Fruit fly (Drosophila melanogaster) whole organism, wandering third instar larva: ENCODE results near the gene CG32816.

Experiments
- CG32264 ChIP-seq: fragments of 200-800 bp; sonication (Bioruptor generic); optimal IDR thresholded peaks from 2 replicates; lab custom pipeline; 2016; ENCODE audit warnings: missing biosample characterization, missing genetic modification characterization
- CrebA ChIP-seq: fragments of 200-800 bp; sonication (Bioruptor generic); optimal IDR thresholded peaks from 2 replicates; lab custom pipeline; 2016; ENCODE audit warnings: missing biosample characterization, mild to moderate bottlenecking, missing genetic modification characterization, borderline replicate concordance
- GATAd ChIP-seq: sonication (Bioruptor generic); optimal IDR thresholded peaks from 2 replicates; lab custom pipeline; 2016; ENCODE audit warnings: missing biosample characterization, missing genetic modification characterization
- Hr78 ChIP-seq: fragments of >200 bp; optimal IDR thresholded peaks from 2 replicates; lab custom pipeline; 2017; ENCODE audit warnings: missing biosample characterization, missing genetic modification characterization
- N ChIP-seq: fragments of >200 bp; optimal IDR thresholded peaks from 2 replicates; lab custom pipeline; 2018; ENCODE audit warnings: missing biosample characterization, missing external identifiers, missing genetic modification characterization
- br ChIP-seq: fragments of 200-800 bp; sonication (Bioruptor generic); optimal IDR thresholded peaks from 2 replicates; lab custom pipeline; 2016; ENCODE audit warnings: missing biosample characterization, missing genetic modification characterization
- brk ChIP-seq: fragments of 200-800 bp; sonication (Bioruptor generic); optimal IDR thresholded peaks from 2 replicates; lab custom pipeline; 2016; ENCODE audit warnings: missing biosample characterization, mild to moderate bottlenecking, missing genetic modification characterization
- dsf ChIP-seq: sonication (Bioruptor generic); optimal IDR thresholded peaks from 2 replicates; lab custom pipeline; 2016; ENCODE audit warnings: missing biosample characterization, missing genetic modification characterization, borderline replicate concordance
- ey ChIP-seq: fragments of 200-800 bp; sonication (Bioruptor generic); optimal IDR thresholded peaks from 2 replicates; lab custom pipeline; 2016; ENCODE audit warnings: missing biosample characterization, missing genetic modification characterization
- h ChIP-seq: fragments of 200-800 bp; sonication (Bioruptor generic); optimal IDR thresholded peaks from 3 replicates; lab custom pipeline; 2016; ENCODE audit warnings: missing biosample characterization, mild to moderate bottlenecking, missing genetic modification characterization
- jim ChIP-seq: fragments of 175-275, 200-325 bp; sonication (Bioruptor generic); optimal IDR thresholded peaks from 2 replicates; lab custom pipeline; 2016; ENCODE audit warnings: missing biosample characterization, mild to moderate bottlenecking, missing genetic modification characterization
- lola ChIP-seq: fragments of >200 bp; optimal IDR thresholded peaks from 2 replicates; lab custom pipeline; 2017; ENCODE audit warnings: missing biosample characterization, missing genetic modification characterization
- pan ChIP-seq: fragments of >200 bp; optimal IDR thresholded peaks from 2 replicates; lab custom pipeline; 2017
- psq ChIP-seq: fragments of 200-800 bp; sonication (Bioruptor generic); optimal IDR thresholded peaks from 3 replicates; lab custom pipeline; 2017; ENCODE audit warnings: missing biosample characterization, mild to moderate bottlenecking, missing genetic modification characterization, moderate library complexity

DNA sequence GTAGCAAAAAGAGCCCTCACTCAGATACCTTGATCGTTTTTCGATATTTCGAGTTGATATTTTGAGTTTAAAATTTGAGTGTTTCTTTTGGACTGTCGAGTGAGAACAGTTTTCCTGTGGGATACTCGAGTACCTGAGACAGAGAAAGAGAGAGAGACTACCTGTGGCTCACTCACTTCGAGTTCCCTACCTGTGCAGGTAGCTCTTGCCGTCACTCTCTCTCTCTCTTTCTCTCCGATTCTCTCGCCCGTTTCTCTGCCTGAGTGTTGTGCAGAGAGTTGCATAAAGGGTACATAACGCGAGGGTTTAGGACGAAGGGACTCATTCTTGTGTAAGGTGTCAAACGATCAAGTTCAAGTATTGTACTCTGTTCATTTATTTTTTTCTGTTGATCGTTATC, 74.8 kb downstream of the CG32816 start, which contains the start of gene sc:
- no peak for TF ChIP-seq h (GFP tag; lab: Kevin White, UChicago)
- no peak for TF ChIP-seq ey
- TF ChIP-seq psq (GFP tag; lab: Kevin White, UChicago), result no peak
- no peak for TF ChIP-seq br (GFP tag; lab: Kevin White, UChicago)
- no peak for TF ChIP-seq lola (GFP tag; lab: Kevin White, UChicago)
- TF ChIP-seq GATAd (GFP tag; lab: Kevin White, UChicago), result no peak
- no peak for TF ChIP-seq CrebA
- no peak for TF ChIP-seq dsf (GFP tag; lab: Kevin White, UChicago)
- TF ChIP-seq jim (GFP tag; lab: Kevin White, UChicago), result no peak
- TF ChIP-seq brk (GFP tag; lab: Kevin White, UChicago), result no peak
- no peak for TF ChIP-seq Hr78 (GFP tag; lab: Kevin White, UChicago)
- no peak for TF ChIP-seq CG32264 (GFP tag; lab: Kevin White, UChicago)
- no peak for TF ChIP-seq pan
- no peak for TF ChIP-seq N
